Fruit fly (Drosophila melanogaster): ENCODE results near the gene btsz.

- TF ChIP-seq dsx (GFP tag; optimal IDR thresholded peaks at IDR 0.05; ENCODE audit: poor library complexity, severe bottlenecking): no peak
- TF ChIP-seq fkh (GFP tag; optimal IDR thresholded peaks at IDR 0.05): no peak
Measured at dm6 chr3R:14886011-14886534, 10.8 kb upstream of the btsz start, which contains the start of the genes Rrp6, CG33331 and CG33332.

Data from whole organism, prepupa.